Fruit fly (Drosophila melanogaster) whole organism, embryonic: Measurements from ENCODE around the gene mRpL51.

Experiments used
- Antp ChIP-seq: fragments of 200-800 bp; sonication (Bioruptor generic); optimal IDR thresholded peaks from 3 replicates; lab custom pipeline; 2016; ENCODE audit warnings: missing biosample characterization, missing genetic modification characterization
- Atf-2 ChIP-seq: fragments of 200-800 bp; sonication (Bioruptor generic); optimal IDR thresholded peaks from 2 replicates; lab custom pipeline; 2016; ENCODE audit warnings: missing biosample characterization, missing genetic modification characterization
- CG10267 ChIP-seq: fragments of 200-800 bp; sonication (Bioruptor generic); optimal IDR thresholded peaks from 2 replicates; lab custom pipeline; 2018; ENCODE audit warnings: missing biosample characterization, mild to moderate bottlenecking, missing genetic modification characterization, moderate library complexity
- CG10959 ChIP-seq: fragments of 200-800 bp; sonication (Bioruptor generic); IDR thresholded peaks from 2 replicates; pipeline ENCODE4 v1.3.6; 2022; ENCODE audit warnings: missing biosample characterization, missing genetic modification characterization
- CG12391 ChIP-seq: fragments of 200-800 bp; sonication (Bioruptor generic); optimal IDR thresholded peaks from 3 replicates; lab custom pipeline; 2018; ENCODE audit warnings: missing biosample characterization, mild to moderate bottlenecking, missing genetic modification characterization, moderate library complexity
- CG13894 ChIP-seq: fragments of 200-800 bp; sonication (Bioruptor generic); optimal IDR thresholded peaks from 3 replicates; lab custom pipeline; 2018; ENCODE audit warnings: missing biosample characterization, mild to moderate bottlenecking, missing genetic modification characterization, moderate library complexity
- CG14965 ChIP-seq: fragments of 200-800 bp; sonication (Bioruptor generic); optimal IDR thresholded peaks from 2 replicates; lab custom pipeline; 2016; ENCODE audit warnings: missing biosample characterization, missing genetic modification characterization, borderline replicate concordance
- CG15514 ChIP-seq: fragments of 200-800 bp; sonication (Bioruptor generic); optimal IDR thresholded peaks from 3 replicates; lab custom pipeline; 2017; ENCODE audit warnings: missing biosample characterization, missing genetic modification characterization, mild to moderate bottlenecking, moderate library complexity, missing genetic modification reagents
- CG15696 ChIP-seq: fragments of 200-800 bp; sonication (Bioruptor generic); optimal IDR thresholded peaks from 2 replicates; lab custom pipeline; 2019; ENCODE audit warnings: missing biosample characterization, mild to moderate bottlenecking, missing genetic modification characterization, moderate library complexity
- CG16779 ChIP-seq: fragments of 200-800 bp; sonication (Bioruptor generic); IDR thresholded peaks from 2 replicates; pipeline ENCODE4 v1.3.6; 2022; ENCODE audit warnings: missing biosample characterization, missing genetic modification characterization
- CG17912 ChIP-seq: fragments of 200-800 bp; sonication (Bioruptor generic); optimal IDR thresholded peaks from 2 replicates; lab custom pipeline; 2018; ENCODE audit warnings: missing biosample characterization, mild to moderate bottlenecking, missing genetic modification characterization
- CG2712 ChIP-seq: fragments of 200-800 bp; optimal IDR thresholded peaks from 3 replicates; lab custom pipeline; 2019; ENCODE audit warnings: missing biosample characterization, mild to moderate bottlenecking, missing genetic modification characterization, moderate library complexity
- CG30020 ChIP-seq: fragments of 200-800 bp; optimal IDR thresholded peaks from 2 replicates; lab custom pipeline; 2019; ENCODE audit warnings: missing biosample characterization, mild to moderate bottlenecking, missing genetic modification characterization, moderate library complexity
- CG33557 ChIP-seq: fragments of 200-800 bp; sonication (Bioruptor generic); optimal IDR thresholded peaks from 2 replicates; lab custom pipeline; 2019; ENCODE audit warnings: missing biosample characterization, mild to moderate bottlenecking, missing genetic modification characterization, moderate library complexity
- CG3407 ChIP-seq: fragments of 200-800 bp; sonication (Bioruptor generic); optimal IDR thresholded peaks from 2 replicates; lab custom pipeline; 2018; ENCODE audit warnings: missing biosample characterization, mild to moderate bottlenecking, missing genetic modification characterization
- CG34376 ChIP-seq: fragments of 200-800 bp; sonication (Bioruptor generic); optimal IDR thresholded peaks from 2 replicates; lab custom pipeline; 2018; ENCODE audit warnings: missing biosample characterization, mild to moderate bottlenecking, missing genetic modification characterization
- CG42726 ChIP-seq: fragments of 200-800 bp; sonication (Bioruptor generic); IDR thresholded peaks from 2 replicates; pipeline ENCODE4 v1.3.6; 2022; ENCODE audit warnings: missing biosample characterization, missing genetic modification characterization; ENCODE audit not compliant: partially characterized antibody
- CG4854 ChIP-seq: fragments of 200-800 bp; sonication (Bioruptor generic); optimal IDR thresholded peaks from 2 replicates; lab custom pipeline; 2016; ENCODE audit warnings: missing biosample characterization, missing genetic modification characterization, inconsistent platforms
- CG6654 ChIP-seq: fragments of 200-800 bp; sonication (Bioruptor generic); optimal IDR thresholded peaks from 2 replicates; lab custom pipeline; 2017; ENCODE audit warnings: missing biosample characterization, mild to moderate bottlenecking, missing genetic modification characterization
- CG9932 ChIP-seq: fragments of 200-800 bp; sonication (Bioruptor generic); IDR thresholded peaks from 2 replicates; pipeline ENCODE4 v1.3.6; 2022; ENCODE audit warnings: missing biosample characterization, missing genetic modification characterization
- CHES-1-like ChIP-seq: fragments of 200-800 bp; sonication (Bioruptor generic); optimal IDR thresholded peaks from 2 replicates; lab custom pipeline; 2016; ENCODE audit warnings: missing biosample characterization, missing genetic modification characterization
- CTCF ChIP-seq: fragments of 200-800 bp; sonication (Bioruptor generic); optimal IDR thresholded peaks from 2 replicates; lab custom pipeline; 2017; ENCODE audit warnings: missing biosample characterization, mild to moderate bottlenecking, missing genetic modification characterization, moderate library complexity
- Dad ChIP-seq: fragments of 200-800 bp; sonication (Bioruptor generic); optimal IDR thresholded peaks from 3 replicates; lab custom pipeline; 2016; ENCODE audit warnings: missing biosample characterization, missing genetic modification characterization
- Dp ChIP-seq: fragments of 200-800 bp; sonication (Bioruptor generic); optimal IDR thresholded peaks from 2 replicates; lab custom pipeline; 2018; ENCODE audit warnings: missing biosample characterization, mild to moderate bottlenecking, missing genetic modification characterization, moderate library complexity
- Dref ChIP-seq: fragments of 200-800 bp; sonication (Bioruptor generic); IDR thresholded peaks from 2 replicates; pipeline ENCODE4 v1.3.6; 2022; ENCODE audit warnings: missing biosample characterization, missing genetic modification characterization
- Gug ChIP-seq: fragments of 200-800 bp; sonication (Bioruptor generic); IDR thresholded peaks from 4 replicates; pipeline ENCODE4 v1.3.6; 2022; ENCODE audit warnings: missing biosample characterization, missing genetic modification characterization
- HmgZ ChIP-seq: fragments of 200-800 bp; sonication (Bioruptor generic); optimal IDR thresholded peaks from 2 replicates; lab custom pipeline; 2018; ENCODE audit warnings: missing biosample characterization, mild to moderate bottlenecking, missing genetic modification characterization
- Kr ChIP-seq: fragments of 200-800 bp; sonication (Bioruptor generic); optimal IDR thresholded peaks from 2 replicates; lab custom pipeline; 2017; ENCODE audit warnings: missing biosample characterization, mild to moderate bottlenecking, missing genetic modification characterization
- Mad ChIP-seq: fragments of 200-800 bp; sonication (Bioruptor generic); optimal IDR thresholded peaks from 2 replicates; lab custom pipeline; 2016; ENCODE audit warnings: missing biosample characterization, missing genetic modification characterization
- Max ChIP-seq: fragments of 200-800 bp; sonication (Bioruptor generic); optimal IDR thresholded peaks from 2 replicates; lab custom pipeline; 2016; ENCODE audit warnings: missing biosample characterization, mild to moderate bottlenecking, missing genetic modification characterization
- Nf-YA ChIP-seq: fragments of 200-800 bp; sonication (Bioruptor generic); IDR thresholded peaks from 2 replicates; pipeline ENCODE4 v1.3.6; 2022; ENCODE audit warnings: missing biosample characterization, missing genetic modification characterization
- Side ChIP-seq: fragments of 200-800 bp; sonication (Bioruptor generic); optimal IDR thresholded peaks from 2 replicates; lab custom pipeline; 2016; ENCODE audit warnings: missing biosample characterization, missing genetic modification characterization
- Sry-δ ChIP-seq: fragments of 200-800 bp; sonication (Bioruptor generic); optimal IDR thresholded peaks from 2 replicates; lab custom pipeline; 2016; ENCODE audit warnings: missing biosample characterization, missing genetic modification characterization
- Xrp1 ChIP-seq: fragments of 200-800 bp; sonication (Bioruptor generic); IDR thresholded peaks from 2 replicates; pipeline ENCODE4 v1.3.6; 2022; ENCODE audit warnings: missing biosample characterization, missing genetic modification characterization
- YL-1 ChIP-seq: fragments of 200-800 bp; sonication (Bioruptor generic); optimal IDR thresholded peaks from 3 replicates; lab custom pipeline; 2017; ENCODE audit warnings: missing biosample characterization, mild to moderate bottlenecking, missing genetic modification characterization
- al ChIP-seq: fragments of 200-800 bp; sonication (Bioruptor generic); IDR thresholded peaks from 2 replicates; pipeline ENCODE4 v1.3.6; 2022; ENCODE audit warnings: missing biosample characterization, missing genetic modification characterization
- amos ChIP-seq: fragments of 200-800 bp; sonication (Bioruptor generic); IDR thresholded peaks from 2 replicates; pipeline ENCODE4 v1.3.6; 2022; ENCODE audit warnings: missing biosample characterization, missing genetic modification characterization; ENCODE audit not compliant: partially characterized antibody
- bbx ChIP-seq: fragments of 200-800 bp; sonication (Bioruptor generic); IDR thresholded peaks from 2 replicates; pipeline ENCODE4 v1.3.6; 2022; ENCODE audit warnings: missing biosample characterization, missing genetic modification characterization; ENCODE audit not compliant: partially characterized antibody
- bigmax ChIP-seq: fragments of 200-800 bp; sonication (Bioruptor generic); optimal IDR thresholded peaks from 2 replicates; lab custom pipeline; 2018; ENCODE audit warnings: missing biosample characterization, mild to moderate bottlenecking, missing genetic modification characterization
- cato ChIP-seq: fragments of 200-800 bp; sonication (Bioruptor generic); optimal IDR thresholded peaks from 2 replicates; lab custom pipeline; 2016; ENCODE audit warnings: missing biosample characterization, missing genetic modification characterization, borderline replicate concordance
- dm ChIP-seq: fragments of 200-800 bp; sonication (Bioruptor generic); optimal IDR thresholded peaks from 3 replicates; lab custom pipeline; 2016; ENCODE audit warnings: missing biosample characterization, missing genetic modification characterization
- fd96Cb ChIP-seq: fragments of 200-800 bp; sonication (Bioruptor generic); optimal IDR thresholded peaks from 2 replicates; lab custom pipeline; 2018; ENCODE audit warnings: missing biosample characterization, mild to moderate bottlenecking, missing genetic modification characterization, moderate library complexity
- gfzf ChIP-seq: fragments of 200-800 bp; sonication (Bioruptor generic); optimal IDR thresholded peaks from 2 replicates; lab custom pipeline; 2016; ENCODE audit warnings: missing biosample characterization, mild to moderate bottlenecking, missing genetic modification characterization, moderate library complexity
- mirr ChIP-seq: fragments of 200-800 bp; sonication (Bioruptor generic); optimal IDR thresholded peaks from 3 replicates; lab custom pipeline; 2018; ENCODE audit warnings: missing biosample characterization, mild to moderate bottlenecking, missing genetic modification characterization
- nerfin-2 ChIP-seq: fragments of 200-800 bp; sonication (Bioruptor generic); IDR thresholded peaks from 2 replicates; pipeline ENCODE4 v1.3.6; 2022; ENCODE audit warnings: missing biosample characterization, missing genetic modification characterization; ENCODE audit not compliant: partially characterized antibody
- nmo ChIP-seq: fragments of 200-800 bp; sonication (Bioruptor generic); optimal IDR thresholded peaks from 2 replicates; lab custom pipeline; 2018; ENCODE audit warnings: missing biosample characterization, mild to moderate bottlenecking, missing genetic modification characterization, moderate library complexity
- org-1 ChIP-seq: fragments of 200-800 bp; sonication (Bioruptor generic); optimal IDR thresholded peaks from 2 replicates; lab custom pipeline; 2017; ENCODE audit warnings: missing biosample characterization, missing genetic modification characterization
- sens ChIP-seq: fragments of 200-800 bp; sonication (Bioruptor generic); peaks from one replicate; lab custom pipeline; 2016; ENCODE audit warnings: missing biosample characterization, missing genetic modification characterization
- sna ChIP-seq: fragments of 200-800 bp; sonication (Bioruptor generic); IDR thresholded peaks from 2 replicates; pipeline ENCODE4 v1.3.6; 2022; ENCODE audit warnings: missing biosample characterization, missing genetic modification characterization; ENCODE audit not compliant: partially characterized antibody
- zen ChIP-seq: fragments of 200-800 bp; sonication (Bioruptor generic); optimal IDR thresholded peaks from 3 replicates; lab custom pipeline; 2018; ENCODE audit warnings: missing biosample characterization, mild to moderate bottlenecking, missing genetic modification characterization, moderate library complexity
- zf30C ChIP-seq: fragments of 200-800 bp; sonication (Bioruptor generic); optimal IDR thresholded peaks from 3 replicates; lab custom pipeline; 2018; ENCODE audit warnings: missing biosample characterization, mild to moderate bottlenecking, missing genetic modification characterization

The mRpL51 gene

DNA sequence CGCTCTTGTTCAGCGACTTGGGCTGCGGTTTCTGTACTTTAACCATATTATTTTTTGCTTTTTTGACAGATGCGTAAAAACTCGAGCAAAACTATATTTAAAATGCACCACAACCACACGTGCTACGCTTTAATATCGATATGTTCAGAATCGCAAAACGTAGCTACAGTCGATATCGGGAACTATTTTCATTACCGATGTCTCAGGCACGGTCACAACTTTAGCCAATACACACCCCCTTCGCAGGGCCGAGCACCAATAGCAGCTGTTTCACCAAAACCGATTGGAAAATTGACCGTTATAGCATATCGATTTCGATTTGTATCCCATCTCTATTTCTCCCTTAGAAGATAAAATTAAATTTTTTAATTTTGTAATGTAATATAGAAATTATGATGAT lies 5.5 kb downstream of the mRpL51 start, which contains the start of gene CG13096 (continued):
- peak; percentile 74 for TF ChIP-seq CG10267 (tag; lab: Kevin White, UChicago)
- TF ChIP-seq Antp (GFP tag; lab: Kevin White, UChicago) = peak; percentile 18
- TF ChIP-seq Dref (GFP tag; lab: Robert Waterston, UW) = peak; percentile 100
- TF ChIP-seq Nf-YA (GFP tag; lab: Robert Waterston, UW) = no peak
- no peak for TF ChIP-seq org-1 (GFP tag; lab: Kevin White, UChicago)
- peak; percentile 38 for TF ChIP-seq CG30020 (tag; lab: Kevin White, UChicago)
- peak; percentile 96 for TF ChIP-seq Max (GFP tag; lab: Kevin White, UChicago)
- TF ChIP-seq CG34376 (GFP tag; lab: Kevin White, UChicago) = peak; percentile 8
- peak; percentile 71 for TF ChIP-seq nmo (GFP tag; lab: Kevin White, UChicago)
- no peak for TF ChIP-seq fd96Cb (tag; lab: Kevin White, UChicago)
- TF ChIP-seq sens (GFP tag; lab: Kevin White, UChicago) = peak; percentile 48
- peak; percentile 74 for TF ChIP-seq YL-1 (GFP tag; lab: Kevin White, UChicago)
- TF ChIP-seq Xrp1 = 0 out of 2 replicates have a peak, but pooled peaks have one; percentile 14
- TF ChIP-seq CG42726 (GFP tag; lab: Robert Waterston, UW) = peak; percentile 98
- peak; percentile 59 for TF ChIP-seq CG17912
- TF ChIP-seq Dad (GFP tag; lab: Kevin White, UChicago) = peak; percentile 22
- peak; percentile 99 for TF ChIP-seq bbx (GFP tag; lab: Robert Waterston, UW)
- no peak for TF ChIP-seq CG14965 (GFP tag; lab: Kevin White, UChicago)
- no peak for TF ChIP-seq Atf-2
- peak; percentile 17; the same call in 1 of the 2 replicates for TF ChIP-seq al (GFP tag; lab: Robert Waterston, UW)
- peak; percentile 50 for TF ChIP-seq bigmax (GFP tag; lab: Kevin White, UChicago)
- no peak for TF ChIP-seq zf30C (GFP tag; lab: Kevin White, UChicago)
- TF ChIP-seq CG6654 (GFP tag; lab: Kevin White, UChicago) = no peak
- TF ChIP-seq Mad (GFP tag; lab: Kevin White, UChicago) = peak; percentile 49
- peak; percentile 99 for TF ChIP-seq Sry-δ (GFP tag; lab: Kevin White, UChicago)
- TF ChIP-seq HmgZ = peak; percentile 86
- TF ChIP-seq CG33557 (GFP tag; lab: Kevin White, UChicago) = no peak
- peak; percentile 99 for TF ChIP-seq sna
- peak; percentile 44 for TF ChIP-seq CG12391 (tag; lab: Kevin White, UChicago)
- peak; percentile 65 for TF ChIP-seq zen (tag; lab: Kevin White, UChicago)
- TF ChIP-seq CG10959 (GFP tag; lab: Robert Waterston, UW) = no peak
- TF ChIP-seq CHES-1-like (GFP tag; lab: Kevin White, UChicago) = peak; percentile 51
- TF ChIP-seq CTCF = peak; percentile 47
- TF ChIP-seq CG13894 (tag; lab: Kevin White, UChicago) = peak; percentile 82
- TF ChIP-seq CG2712 = peak; percentile 65
- peak; percentile 83 for TF ChIP-seq Dp
- no peak for TF ChIP-seq Kr (GFP tag; lab: Kevin White, UChicago)
- TF ChIP-seq cato (GFP tag; lab: Kevin White, UChicago) = no peak
- peak; percentile 99 for TF ChIP-seq dm (GFP tag; lab: Kevin White, UChicago)
- peak; percentile 97 for TF ChIP-seq nerfin-2
- TF ChIP-seq mirr (GFP tag; lab: Kevin White, UChicago) = no peak
- TF ChIP-seq gfzf (GFP tag; lab: Kevin White, UChicago) = peak; percentile 53
- TF ChIP-seq CG9932 = peak; percentile 77
- TF ChIP-seq Side (GFP tag; lab: Kevin White, UChicago) = peak; percentile 2
- TF ChIP-seq CG15514 (GFP tag; lab: Kevin White, UChicago) = peak; percentile 91
- no peak for TF ChIP-seq CG15696
- TF ChIP-seq Gug = peak; percentile 9; the same call in 1 of the 4 replicates
- no peak for TF ChIP-seq CG3407 (GFP tag; lab: Kevin White, UChicago)
- peak; percentile 99 for TF ChIP-seq amos (GFP tag; lab: Robert Waterston, UW)
- TF ChIP-seq CG4854 (GFP tag; lab: Kevin White, UChicago) = peak; percentile 25
- TF ChIP-seq CG16779 (GFP tag; lab: Robert Waterston, UW) = no peak
